Fruit fly (Drosophila melanogaster): ENCODE results near the gene dos.

The dos gene

dm6 chr3L:2636023-2636968 is 47.1 kb downstream of the dos start (continued):
- no peak for TF ChIP-seq CG8281 (tag; optimal IDR thresholded peaks at IDR 0.05)
- TF ChIP-seq CG4360 (GFP tag; IDR thresholded peaks at IDR 0.05), result peak; percentile 94
- no peak for TF ChIP-seq CG11504 (tag; optimal IDR thresholded peaks at IDR 0.05)
- peak; percentile 12; the same call in 1 of the 3 replicates for TF ChIP-seq CG34224 (GFP tag; IDR thresholded peaks at IDR 0.05; ENCODE audit: partially characterized antibody)
- no peak for TF ChIP-seq CG7987 (GFP tag; optimal IDR thresholded peaks at IDR 0.05)
- TF ChIP-seq danr (GFP tag; IDR thresholded peaks at IDR 0.05), result no peak
- TF ChIP-seq CG17359 (tag; optimal IDR thresholded peaks at IDR 0.05), result peak; percentile 19
- no peak for TF ChIP-seq CG30403 (GFP tag; optimal IDR thresholded peaks at IDR 0.05)
- TF ChIP-seq en (GFP tag; optimal IDR thresholded peaks at IDR 0.05), result no peak
- TF ChIP-seq row (GFP tag; IDR thresholded peaks at IDR 0.05), result peak; percentile 23; the same call in 1 of the 3 replicates
- TF ChIP-seq Meics (GFP tag; optimal IDR thresholded peaks at IDR 0.05), result peak; percentile 30
- no peak for TF ChIP-seq Dip2 (GFP tag; IDR thresholded peaks at IDR 0.05)
- TF ChIP-seq cwo (GFP tag; optimal IDR thresholded peaks at IDR 0.05), result peak; percentile 9
- no peak for TF ChIP-seq NFAT (GFP tag; IDR thresholded peaks at IDR 0.05)
- TF ChIP-seq her (GFP tag; optimal IDR thresholded peaks at IDR 0.05), result no peak
- TF ChIP-seq CG32767 (GFP tag; IDR thresholded peaks at IDR 0.05), result no peak
- peak; percentile 14 for TF ChIP-seq HmgZ (tag; optimal IDR thresholded peaks at IDR 0.05)
- no peak for TF ChIP-seq dmrt99B (tag; optimal IDR thresholded peaks at IDR 0.05)
- no peak for TF ChIP-seq CG6813 (GFP tag; optimal IDR thresholded peaks at IDR 0.05)
- TF ChIP-seq CG2712 (tag; optimal IDR thresholded peaks at IDR 0.05), result peak; percentile 29
- TF ChIP-seq Bteb2 (GFP tag; optimal IDR thresholded peaks at IDR 0.05), result no peak
- no peak for TF ChIP-seq Lhr (GFP tag; optimal IDR thresholded peaks at IDR 0.05)
- TF ChIP-seq ttk (GFP tag; IDR thresholded peaks at IDR 0.05), result no peak
- TF ChIP-seq tap (tag; optimal IDR thresholded peaks at IDR 0.05), result no peak
- no peak for TF ChIP-seq CG7745 (tag; optimal IDR thresholded peaks at IDR 0.05)
- TF ChIP-seq CG12391 (tag; optimal IDR thresholded peaks at IDR 0.05), result peak; percentile 5
- TF ChIP-seq ind (GFP tag; optimal IDR thresholded peaks at IDR 0.05), result no peak
- no peak for TF ChIP-seq CG3838 (GFP tag; optimal IDR thresholded peaks at IDR 0.05)
- no peak for TF ChIP-seq Fer1 (GFP tag; optimal IDR thresholded peaks at IDR 0.05)
- peak; percentile 63 for TF ChIP-seq Deaf1 (tag; optimal IDR thresholded peaks at IDR 0.05)
- TF ChIP-seq cad (GFP tag; optimal IDR thresholded peaks at IDR 0.05), result no peak
- 0 out of 3 replicates have a peak, but pooled peaks have one; percentile 21 for TF ChIP-seq tgo (GFP tag; IDR thresholded peaks at IDR 0.05)
- TF ChIP-seq Hr78 (GFP tag; optimal IDR thresholded peaks at IDR 0.05), result no peak
- peak; percentile 18; the same call in 1 of the 3 replicates for TF ChIP-seq Dbx (GFP tag; IDR thresholded peaks at IDR 0.05)
- no peak for TF ChIP-seq Hmx (GFP tag; optimal IDR thresholded peaks at IDR 0.05)
- peak; percentile 53 for TF ChIP-seq Ets65A (GFP tag)
- TF ChIP-seq Nf-YB (GFP tag; optimal IDR thresholded peaks at IDR 0.05), result no peak
- TF ChIP-seq CG2199 (GFP tag; IDR thresholded peaks at IDR 0.05), result no peak
- TF ChIP-seq mirr (GFP tag; optimal IDR thresholded peaks at IDR 0.05), result no peak
- peak; percentile 73 for TF ChIP-seq phol (tag; optimal IDR thresholded peaks at IDR 0.05)
- TF ChIP-seq lov (optimal IDR thresholded peaks at IDR 0.05), result no peak
- no peak for TF ChIP-seq lov (GFP tag; IDR thresholded peaks at IDR 0.05)
- TF ChIP-seq CG5245 (GFP tag; optimal IDR thresholded peaks at IDR 0.05), result no peak
- TF ChIP-seq Trl (optimal IDR thresholded peaks at IDR 0.05), result no peak
- no peak for TF ChIP-seq Trl (GFP tag; optimal IDR thresholded peaks at IDR 0.05)
- TF ChIP-seq hbn (GFP tag; IDR thresholded peaks at IDR 0.05; ENCODE audit: partially characterized antibody), result no peak
